Fruit fly (Drosophila melanogaster): Measurements from ENCODE around the gene CG13806.

CG13806 gene

DNA sequence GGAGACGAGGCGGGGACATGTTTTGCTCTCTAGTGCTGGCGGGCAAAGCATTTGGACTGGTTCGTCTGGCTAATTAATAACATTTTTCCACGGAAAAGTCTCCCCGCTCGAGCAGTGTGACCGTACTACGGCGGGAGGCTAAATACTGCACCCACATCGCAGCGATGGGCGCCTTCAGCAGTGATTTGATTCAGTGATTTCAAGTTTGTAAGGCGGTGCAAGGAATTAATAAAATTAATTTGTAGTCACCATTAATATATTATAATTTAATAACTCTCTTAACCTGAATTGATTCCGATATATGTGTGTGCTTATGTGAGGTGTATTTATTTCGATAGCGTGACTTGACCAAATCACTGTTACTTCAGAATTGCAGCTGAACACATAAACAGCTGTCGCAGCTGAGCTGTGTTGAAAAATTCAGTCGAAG is 3.7 kb upstream of the CG13806 start, which contains the start of the genes oxt and CG13807 (continued):
- peak; percentile 47 for TF ChIP-seq Side (GFP tag; optimal IDR thresholded peaks at IDR 0.05)
- no peak for TF ChIP-seq CG16813 (GFP tag; IDR thresholded peaks at IDR 0.05; ENCODE audit: partially characterized antibody)
- TF ChIP-seq vnd (GFP tag; IDR thresholded peaks at IDR 0.05; ENCODE audit: partially characterized antibody), result no peak
- TF ChIP-seq gt (GFP tag; IDR thresholded peaks at IDR 0.05), result peak; percentile 57
- peak; percentile 60 for TF ChIP-seq CG13123 (GFP tag; optimal IDR thresholded peaks at IDR 0.05)
- peak; percentile 81 for TF ChIP-seq Nf-YA (GFP tag; IDR thresholded peaks at IDR 0.05)
- TF ChIP-seq Elba2 (GFP tag; optimal IDR thresholded peaks at IDR 0.05), result peak; percentile 29
- peak; percentile 84 to 95 for TF ChIP-seq crp (GFP tag; optimal IDR thresholded peaks at IDR 0.05)
- no peak for TF ChIP-seq Mes4 (GFP tag; optimal IDR thresholded peaks at IDR 0.05)
- TF ChIP-seq Adf1 (GFP tag; IDR thresholded peaks at IDR 0.05), result peak; percentile 71
- no peak for TF ChIP-seq chinmo (GFP tag; IDR thresholded peaks at IDR 0.05; ENCODE audit: partially characterized antibody)
- TF ChIP-seq CG7963 (GFP tag; IDR thresholded peaks at IDR 0.05; ENCODE audit: partially characterized antibody), result no peak
- TF ChIP-seq CG9932 (GFP tag; IDR thresholded peaks at IDR 0.05), result peak; percentile 92
- no peak for TF ChIP-seq nerfin-2 (GFP tag; IDR thresholded peaks at IDR 0.05; ENCODE audit: partially characterized antibody)
- TF ChIP-seq bowl (GFP tag; IDR thresholded peaks at IDR 0.05), result no peak; the same call in 1 of the 2 replicates
- peak; percentile 45 for TF ChIP-seq Gsc (GFP tag; IDR thresholded peaks at IDR 0.05)
- TF ChIP-seq CG12744 (GFP tag; optimal IDR thresholded peaks at IDR 0.05), result peak; percentile 57
- peak; percentile 84 for TF ChIP-seq CG18619 (GFP tag; optimal IDR thresholded peaks at IDR 0.05)
- TF ChIP-seq CG14050 (GFP tag; IDR thresholded peaks at IDR 0.05), result peak; percentile 86
- TF ChIP-seq toy (GFP tag; IDR thresholded peaks at IDR 0.05), result peak; percentile 67; the same call in 1 of the 2 replicates
- TF ChIP-seq tio (GFP tag; optimal IDR thresholded peaks at IDR 0.05), result no peak
- no peak for TF ChIP-seq CG1832 (GFP tag; optimal IDR thresholded peaks at IDR 0.05)
- peak; percentile 59 for TF ChIP-seq CG9609 (GFP tag; optimal IDR thresholded peaks at IDR 0.05)
- TF ChIP-seq CG11093 (GFP tag; IDR thresholded peaks at IDR 0.05), result peak; percentile 84
- peak; percentile 70 for TF ChIP-seq E2f2 (GFP tag; IDR thresholded peaks at IDR 0.05)
- TF ChIP-seq twi (tag; optimal IDR thresholded peaks at IDR 0.05), result peak; percentile 88
- no peak; the same call in 1 of the 2 replicates for TF ChIP-seq GATAe (GFP tag; conservative IDR thresholded peaks at IDR 0.05)
- peak; percentile 64 for TF ChIP-seq CrebB (tag; optimal IDR thresholded peaks at IDR 0.05)
- TF ChIP-seq CG7839 (tag; optimal IDR thresholded peaks at IDR 0.05), result peak; percentile 91
- TF ChIP-seq CG11398 (GFP tag; optimal IDR thresholded peaks at IDR 0.05), result no peak
- peak; percentile 76 for TF ChIP-seq fd96Cb (tag; optimal IDR thresholded peaks at IDR 0.05)
- TF ChIP-seq tna (GFP tag; IDR thresholded peaks at IDR 0.05; ENCODE audit: partially characterized antibody), result no peak
- peak; percentile 69 for TF ChIP-seq ap (GFP tag; IDR thresholded peaks at IDR 0.05)
- TF ChIP-seq luna (GFP tag; optimal IDR thresholded peaks at IDR 0.05), result no peak
- peak; percentile 62 for TF ChIP-seq exex (tag; optimal IDR thresholded peaks at IDR 0.05)
- TF ChIP-seq CkIIα-i1 (GFP tag; IDR thresholded peaks at IDR 0.05), result no peak
- peak; percentile 79 for TF ChIP-seq CG15514 (GFP tag; optimal IDR thresholded peaks at IDR 0.05)
- TF ChIP-seq lab (GFP tag; optimal IDR thresholded peaks at IDR 0.05), result peak; percentile 86
- 0 out of 2 replicates have a peak, but pooled peaks have one; percentile 11 for TF ChIP-seq dan (GFP tag; IDR thresholded peaks at IDR 0.05)
- peak; percentile 49; the same call in 1 of the 2 replicates for TF ChIP-seq Doc2 (GFP tag; IDR thresholded peaks at IDR 0.05)
- TF ChIP-seq wdn (GFP tag; IDR thresholded peaks at IDR 0.05), result peak; percentile 80
- TF ChIP-seq Aef1 (GFP tag; IDR thresholded peaks at IDR 0.05), result peak; percentile 87
- peak; percentile 85 for TF ChIP-seq Atf6 (GFP tag; IDR thresholded peaks at IDR 0.05)
- peak; percentile 40 for TF ChIP-seq Dip3 (GFP tag; optimal IDR thresholded peaks at IDR 0.05)
- no peak for TF ChIP-seq CG15011 (GFP tag; optimal IDR thresholded peaks at IDR 0.05)
- peak; percentile 59 for TF ChIP-seq CG3065 (GFP tag; optimal IDR thresholded peaks at IDR 0.05)
- TF ChIP-seq CG7271 (tag; optimal IDR thresholded peaks at IDR 0.05), result peak; percentile 80
- peak; percentile 86 for TF ChIP-seq CG17359 (tag; optimal IDR thresholded peaks at IDR 0.05)
- peak; percentile 62; the same call in 2 of the 3 replicates for TF ChIP-seq CG11560 (tag; IDR thresholded peaks at IDR 0.05)
- 0 out of 4 replicates have a peak, but pooled peaks have one; percentile 41 for TF ChIP-seq Dll (GFP tag; IDR thresholded peaks at IDR 0.05; ENCODE audit: partially characterized antibody)

All from whole organism, embryonic.